Fruit fly (Drosophila melanogaster) whole organism, embryonic: ENCODE data around the gene CG42827.

Experiments
- B-H1 ChIP-seq: fragments of 200-800 bp; sonication (Bioruptor generic); IDR thresholded peaks from 3 replicates; pipeline ENCODE4 v1.3.6; 2022; ENCODE audit warnings: missing biosample characterization, missing genetic modification characterization
- Blimp-1 ChIP-seq: fragments of 200-800 bp; sonication (Bioruptor generic); optimal IDR thresholded peaks from 3 replicates; lab custom pipeline; 2018; ENCODE audit warnings: missing biosample characterization, missing genetic modification characterization, mild to moderate bottlenecking, moderate library complexity, missing genetic modification reagents
- Bteb2 ChIP-seq: fragments of 200-800 bp; sonication (Bioruptor generic); optimal IDR thresholded peaks from 2 replicates; lab custom pipeline; 2016; ENCODE audit warnings: missing biosample characterization, missing genetic modification characterization
- CG10267 ChIP-seq: fragments of 200-800 bp; sonication (Bioruptor generic); optimal IDR thresholded peaks from 2 replicates; lab custom pipeline; 2018; ENCODE audit warnings: missing biosample characterization, mild to moderate bottlenecking, missing genetic modification characterization, moderate library complexity
- CG10431 ChIP-seq: fragments of 200-800 bp; sonication (Bioruptor generic); optimal IDR thresholded peaks from 3 replicates; lab custom pipeline; 2018; ENCODE audit warnings: missing biosample characterization, mild to moderate bottlenecking, missing genetic modification characterization
- CG10959 ChIP-seq: fragments of 200-800 bp; sonication (Bioruptor generic); IDR thresholded peaks from 2 replicates; pipeline ENCODE4 v1.3.6; 2022; ENCODE audit warnings: missing biosample characterization, missing genetic modification characterization
- CG13424 ChIP-seq: fragments of 200-800 bp; sonication (Bioruptor generic); optimal IDR thresholded peaks from 2 replicates; lab custom pipeline; 2019; ENCODE audit warnings: missing biosample characterization, mild to moderate bottlenecking, missing genetic modification characterization, moderate library complexity
- CG13775 ChIP-seq: fragments of 200-800 bp; sonication (Bioruptor generic); optimal IDR thresholded peaks from 3 replicates; lab custom pipeline; 2017; ENCODE audit warnings: missing biosample characterization, mild to moderate bottlenecking, missing genetic modification characterization
- CG17385 ChIP-seq: fragments of 200-800 bp; sonication (Bioruptor generic); optimal IDR thresholded peaks from 3 replicates; lab custom pipeline; 2018; ENCODE audit warnings: missing biosample characterization, mild to moderate bottlenecking, missing genetic modification characterization
- CG31388 ChIP-seq: fragments of 200-800 bp; sonication (Bioruptor generic); optimal IDR thresholded peaks from 2 replicates; lab custom pipeline; 2016; ENCODE audit warnings: missing biosample characterization, missing genetic modification characterization
- CG4282 ChIP-seq: fragments of 200-800 bp; sonication (Bioruptor generic); optimal IDR thresholded peaks from 2 replicates; lab custom pipeline; 2016; ENCODE audit warnings: missing biosample characterization, missing genetic modification characterization
- CG6689 ChIP-seq: fragments of 200-800 bp; sonication (Bioruptor generic); IDR thresholded peaks from 2 replicates; pipeline ENCODE4 v1.3.6; 2022; ENCODE audit warnings: missing biosample characterization, missing genetic modification characterization
- CG6854 ChIP-seq: fragments of 200-800 bp; sonication (Bioruptor generic); optimal IDR thresholded peaks from 3 replicates; lab custom pipeline; 2017; ENCODE audit warnings: missing biosample characterization, mild to moderate bottlenecking, missing genetic modification characterization
- CG8765 ChIP-seq: fragments of 200-800 bp; sonication (Bioruptor generic); IDR thresholded peaks from 2 replicates; pipeline ENCODE4 v1.3.6; 2022; ENCODE audit warnings: missing biosample characterization, missing genetic modification characterization
- CG9609 ChIP-seq: fragments of 200-800 bp; sonication (Bioruptor generic); optimal IDR thresholded peaks from 3 replicates; lab custom pipeline; 2016; ENCODE audit warnings: missing biosample characterization, missing genetic modification characterization
- Camta ChIP-seq: fragments of 200-800 bp; sonication (Bioruptor generic); optimal IDR thresholded peaks from 2 replicates; lab custom pipeline; 2016; ENCODE audit warnings: missing biosample characterization, missing genetic modification characterization
- CkIIα-i1 ChIP-seq: fragments of 200-800 bp; sonication (Bioruptor generic); IDR thresholded peaks from 2 replicates; pipeline ENCODE4 v1.3.6; 2022; ENCODE audit warnings: missing biosample characterization, missing genetic modification characterization
- D19A ChIP-seq: fragments of 200-800 bp; optimal IDR thresholded peaks from 3 replicates; lab custom pipeline; 2019; ENCODE audit warnings: missing biosample characterization, mild to moderate bottlenecking, missing genetic modification characterization, moderate library complexity
- E2f2 ChIP-seq: fragments of 200-800 bp; sonication (Bioruptor generic); IDR thresholded peaks from 2 replicates; pipeline ENCODE4 v1.3.6; 2022; ENCODE audit warnings: missing biosample characterization, missing genetic modification characterization
- Elba2 ChIP-seq: fragments of 200-800 bp; sonication (Bioruptor generic); optimal IDR thresholded peaks from 3 replicates; lab custom pipeline; 2016; ENCODE audit warnings: missing biosample characterization, missing genetic modification characterization
- H2.0 ChIP-seq: fragments of 200-800 bp; sonication (Bioruptor generic); IDR thresholded peaks from 2 replicates; pipeline ENCODE4 v1.3.6; 2022; ENCODE audit warnings: missing biosample characterization, missing genetic modification characterization
- Hmx ChIP-seq: fragments of 200-800 bp; sonication (Bioruptor generic); optimal IDR thresholded peaks from 2 replicates; lab custom pipeline; 2016; ENCODE audit warnings: missing biosample characterization, missing genetic modification characterization
- Hr39 ChIP-seq: fragments of >200 bp; optimal IDR thresholded peaks from 2 replicates; lab custom pipeline; 2017
- Hr51 ChIP-seq, 2 experiments: fragments of 200-800 bp; sonication (Bioruptor generic); optimal IDR thresholded peaks; 2 replicates in 1 of 2; 3 replicates in 1 of 2; lab custom pipeline; 2016 to 2018; ENCODE audit warnings: missing biosample characterization in 2 of 2, missing genetic modification characterization in 2 of 2, mild to moderate bottlenecking in 1 of 2, moderate library complexity in 1 of 2
- Hr78 ChIP-seq, 2 experiments: fragments of 200-800 bp in 1 of 2; fragments of >200 bp in 1 of 2; sonication (Bioruptor generic) in 1 of 2; optimal IDR thresholded peaks; 2 replicates each; lab custom pipeline; 2017 to 2019; ENCODE audit warnings: missing biosample characterization in 2 of 2, missing genetic modification characterization in 2 of 2, mild to moderate bottlenecking in 1 of 2, moderate library complexity in 1 of 2
- Lhr ChIP-seq: fragments of 200-800 bp; sonication (Bioruptor generic); optimal IDR thresholded peaks from 3 replicates; lab custom pipeline; 2017; ENCODE audit warnings: mild to moderate bottlenecking, missing biosample characterization, missing genetic modification reagents, missing genetic modification characterization
- Meics ChIP-seq: fragments of 200-800 bp; sonication (Bioruptor generic); optimal IDR thresholded peaks from 2 replicates; lab custom pipeline; 2017; ENCODE audit warnings: missing biosample characterization, mild to moderate bottlenecking, missing genetic modification characterization
- Oaz ChIP-seq: fragments of 200-800 bp; sonication (Bioruptor generic); IDR thresholded peaks from 2 replicates; pipeline ENCODE4 v1.3.6; 2022; ENCODE audit warnings: missing biosample characterization, missing genetic modification characterization
- Vsx1 ChIP-seq: fragments of 200-800 bp; sonication (Bioruptor generic); optimal IDR thresholded peaks from 2 replicates; lab custom pipeline; 2017; ENCODE audit warnings: missing biosample characterization, mild to moderate bottlenecking, missing genetic modification characterization, missing genetic modification reagents
- YL-1 ChIP-seq: fragments of 200-800 bp; sonication (Bioruptor generic); optimal IDR thresholded peaks from 3 replicates; lab custom pipeline; 2017; ENCODE audit warnings: missing biosample characterization, mild to moderate bottlenecking, missing genetic modification characterization
- al ChIP-seq: fragments of 200-800 bp; sonication (Bioruptor generic); IDR thresholded peaks from 2 replicates; pipeline ENCODE4 v1.3.6; 2022; ENCODE audit warnings: missing biosample characterization, missing genetic modification characterization
- br ChIP-seq: fragments of >200 bp; optimal IDR thresholded peaks from 2 replicates; lab custom pipeline; 2017
- caup ChIP-seq: fragments of 200-800 bp; sonication (Bioruptor generic); optimal IDR thresholded peaks from 3 replicates; lab custom pipeline; 2017; ENCODE audit warnings: missing biosample characterization, mild to moderate bottlenecking, missing genetic modification characterization, moderate library complexity; ENCODE audit not compliant: severe bottlenecking
- chn ChIP-seq: fragments of 200-800 bp; sonication (Bioruptor generic); optimal IDR thresholded peaks from 2 replicates; lab custom pipeline; 2016; ENCODE audit warnings: missing biosample characterization, missing genetic modification characterization
- dpn ChIP-seq, 2 experiments: fragments of 200-800 bp; sonication (Bioruptor generic); optimal IDR thresholded peaks; 3 replicates each; lab custom pipeline; 2016; ENCODE audit warnings: missing biosample characterization in 2 of 2, missing genetic modification characterization in 2 of 2
- eyg ChIP-seq: fragments of 200-800 bp; sonication (Bioruptor generic); optimal IDR thresholded peaks from 3 replicates; lab custom pipeline; 2016; ENCODE audit warnings: missing biosample characterization, missing genetic modification characterization
- hkb ChIP-seq, 2 experiments: fragments of 200-800 bp in 1 of 2; fragments of >200 bp in 1 of 2; sonication (Bioruptor generic) in 1 of 2; IDR thresholded peaks in 1 of 2; optimal IDR thresholded peaks in 1 of 2; 2 replicates each; pipeline versions ENCODE4 v1.3.6 to Lab custom; 2017 to 2022; ENCODE audit warnings: missing biosample characterization in 1 of 2, missing genetic modification characterization in 1 of 2
- jigr1 ChIP-seq: fragments of 200-800 bp; sonication (Bioruptor generic); IDR thresholded peaks from 3 replicates; pipeline ENCODE4 v1.3.6; 2022; ENCODE audit warnings: missing biosample characterization, missing genetic modification characterization
- jing ChIP-seq: fragments of 200-800 bp; sonication (Bioruptor generic); optimal IDR thresholded peaks from 2 replicates; lab custom pipeline; 2018; ENCODE audit warnings: missing biosample characterization, mild to moderate bottlenecking, missing genetic modification characterization
- oc ChIP-seq: fragments of 200-800 bp; sonication (Bioruptor generic); optimal IDR thresholded peaks from 2 replicates; lab custom pipeline; 2018; ENCODE audit warnings: missing biosample characterization, mild to moderate bottlenecking, missing genetic modification characterization, moderate library complexity
- otp ChIP-seq: fragments of 200-800 bp; sonication (Bioruptor generic); IDR thresholded peaks from 3 replicates; pipeline ENCODE4, ENCODE4 v1.3.6; 2022; ENCODE audit warnings: missing biosample characterization, missing genetic modification characterization
- sim ChIP-seq: fragments of 200-800 bp; sonication (Bioruptor generic); IDR thresholded peaks from 2 replicates; pipeline ENCODE4 v1.3.6; 2022; ENCODE audit warnings: missing biosample characterization, missing genetic modification characterization
- so ChIP-seq: fragments of 200-800 bp; sonication (Bioruptor generic); IDR thresholded peaks from 3 replicates; pipeline ENCODE4 v1.3.6; 2022; ENCODE audit warnings: missing biosample characterization, missing genetic modification characterization
- tin ChIP-seq: fragments of 200-800 bp; sonication (Bioruptor generic); optimal IDR thresholded peaks from 3 replicates; lab custom pipeline; 2016; ENCODE audit warnings: missing biosample characterization, missing genetic modification characterization
- trem ChIP-seq: fragments of 200-800 bp; optimal IDR thresholded peaks from 3 replicates; lab custom pipeline; 2019; ENCODE audit warnings: missing biosample characterization, mild to moderate bottlenecking, missing genetic modification characterization, moderate library complexity
- twi ChIP-seq: fragments of 200-800 bp; optimal IDR thresholded peaks from 2 replicates; lab custom pipeline; 2019; ENCODE audit warnings: missing biosample characterization, mild to moderate bottlenecking, missing genetic modification characterization, moderate library complexity
- unc-4 ChIP-seq: fragments of 200-800 bp; sonication (Bioruptor generic); IDR thresholded peaks from 2 replicates; pipeline ENCODE4 v1.3.6; 2022; ENCODE audit warnings: missing biosample characterization, missing genetic modification characterization; ENCODE audit not compliant: partially characterized antibody
- unpg ChIP-seq: fragments of 200-800 bp; sonication (Bioruptor generic); optimal IDR thresholded peaks from 3 replicates; lab custom pipeline; 2018; ENCODE audit warnings: missing biosample characterization, mild to moderate bottlenecking, missing genetic modification characterization, moderate library complexity
- wor ChIP-seq: fragments of 200-800 bp; sonication (Bioruptor generic); IDR thresholded peaks from 2 replicates; pipeline ENCODE4 v1.3.6; 2022; ENCODE audit warnings: missing biosample characterization, missing genetic modification characterization
- z ChIP-seq: fragments of 200-800 bp; sonication (Bioruptor generic); IDR thresholded peaks from 3 replicates; pipeline ENCODE4 v1.3.6; 2022; ENCODE audit warnings: missing biosample characterization, missing genetic modification characterization

Gene CG42827

DNA sequence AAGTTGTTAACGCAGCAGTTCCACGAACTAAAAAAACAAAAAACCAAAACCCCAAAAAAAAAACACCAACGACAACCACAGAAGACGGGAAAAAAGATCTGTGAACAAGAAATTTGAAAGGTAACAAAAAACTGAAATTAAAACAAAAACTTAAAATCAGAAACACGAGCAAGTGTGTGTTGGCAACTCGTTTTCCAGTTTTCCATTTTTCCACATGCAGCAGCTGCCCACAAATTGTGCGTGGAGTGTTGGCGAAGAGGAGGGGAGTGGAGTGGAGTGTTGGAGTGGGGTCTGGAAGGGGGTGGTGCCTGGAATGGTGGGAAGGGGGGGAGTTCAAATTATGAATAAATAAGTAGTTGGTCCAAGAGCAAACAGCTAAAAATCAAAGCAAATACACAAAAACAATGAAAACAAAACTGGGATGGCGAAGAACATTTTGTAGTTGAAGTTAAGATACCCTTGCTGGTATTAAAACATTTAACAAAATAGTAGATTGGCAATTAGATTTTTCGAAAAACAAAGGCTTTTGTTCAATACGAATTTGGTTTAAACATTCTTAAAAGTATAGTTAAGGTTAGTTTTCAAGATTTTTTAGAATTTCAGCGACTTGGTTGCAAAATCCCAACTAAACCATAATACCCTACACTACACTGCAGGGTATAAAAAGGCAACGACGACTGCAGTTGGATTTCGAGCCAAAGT, 39.2 kb upstream of the CG42827 start (continued):
- peak; percentile 58 for TF ChIP-seq trem (tag; lab: Kevin White, UChicago)
- TF ChIP-seq chn (GFP tag; lab: Kevin White, UChicago): peak; percentile 35
- TF ChIP-seq otp: no peak
- peak; percentile 30 for TF ChIP-seq CG13775 (GFP tag; lab: Kevin White, UChicago)
- TF ChIP-seq YL-1 (GFP tag; lab: Kevin White, UChicago): no peak
- no peak for TF ChIP-seq jigr1 (GFP tag; lab: Robert Waterston, UW)
- no peak for TF ChIP-seq Elba2 (GFP tag; lab: Kevin White, UChicago)
- no peak for TF ChIP-seq al (GFP tag; lab: Robert Waterston, UW)
- peak; percentile 55 for TF ChIP-seq CG13424 (tag; lab: Kevin White, UChicago)
- TF ChIP-seq Lhr (GFP tag; lab: Kevin White, UChicago): peak; percentile 31
- TF ChIP-seq CG10959 (GFP tag; lab: Robert Waterston, UW): no peak
- no peak for TF ChIP-seq Vsx1 (GFP tag; lab: Kevin White, UChicago)
- no peak for TF ChIP-seq br (lab: Kevin White, UChicago)
- no peak for TF ChIP-seq CkIIα-i1 (GFP tag; lab: Robert Waterston, UW)
- no peak for TF ChIP-seq wor (GFP tag; lab: Robert Waterston, UW)
- peak; percentile 97 for TF ChIP-seq D19A
- no peak for TF ChIP-seq twi
- peak; percentile 46 for TF ChIP-seq tin
- peak; percentile 56 for TF ChIP-seq Blimp-1 (GFP tag; lab: Kevin White, UChicago)
- TF ChIP-seq CG31388 (GFP tag; lab: Kevin White, UChicago): no peak
- TF ChIP-seq Meics (GFP tag; lab: Kevin White, UChicago): peak; percentile 34
- no peak for TF ChIP-seq CG4282
- TF ChIP-seq CG17385 (GFP tag; lab: Kevin White, UChicago): no peak
- TF ChIP-seq dpn (GFP tag; optimal IDR thresholded peaks at IDR 0.05; lab: Kevin White, UChicago): peak in 1 of 2 experiments; percentile 22
- no peak for TF ChIP-seq jing (GFP tag; lab: Kevin White, UChicago)
- no peak for TF ChIP-seq CG6854 (GFP tag; lab: Kevin White, UChicago)
- no peak for TF ChIP-seq CG6689 (GFP tag; lab: Robert Waterston, UW)
- no peak for TF ChIP-seq eyg (GFP tag; lab: Kevin White, UChicago)
- peak; percentile 65 for TF ChIP-seq unpg (GFP tag; lab: Kevin White, UChicago)
- no peak for TF ChIP-seq so
- TF ChIP-seq CG9609: no peak
- TF ChIP-seq CG10267 (tag; lab: Kevin White, UChicago): peak; percentile 44
- TF ChIP-seq H2.0: peak; percentile 58
- TF ChIP-seq caup (GFP tag; lab: Kevin White, UChicago): no peak
- TF ChIP-seq Oaz (GFP tag; lab: Robert Waterston, UW): no peak
- no peak for TF ChIP-seq CG8765 (GFP tag; lab: Robert Waterston, UW)
- peak in 1 of 2 experiments; percentile 57 for TF ChIP-seq Hr51 (GFP tag; optimal IDR thresholded peaks at IDR 0.05; lab: Kevin White, UChicago)
- TF ChIP-seq hkb (optimal IDR thresholded peaks at IDR 0.05; lab: Kevin White, UChicago): no peak
- no peak for TF ChIP-seq hkb (GFP tag; IDR thresholded peaks at IDR 0.05; lab: Robert Waterston, UW)
- no peak for TF ChIP-seq B-H1 (GFP tag; lab: Robert Waterston, UW)
- no peak for TF ChIP-seq sim
- peak; percentile 31 for TF ChIP-seq oc (tag; lab: Kevin White, UChicago)
- TF ChIP-seq Hmx (GFP tag; lab: Kevin White, UChicago): no peak
- TF ChIP-seq Bteb2: no peak
- no peak for TF ChIP-seq Hr39 (lab: Kevin White, UChicago)
- peak in 1 of 2 experiments; percentile 11 for TF ChIP-seq Hr78 (GFP tag; optimal IDR thresholded peaks at IDR 0.05; lab: Kevin White, UChicago)
- no peak for TF ChIP-seq unc-4
- no peak for TF ChIP-seq z (GFP tag; lab: Robert Waterston, UW)
- no peak for TF ChIP-seq E2f2 (GFP tag; lab: Robert Waterston, UW)
- peak; percentile 18 for TF ChIP-seq Camta (GFP tag; lab: Kevin White, UChicago)
- TF ChIP-seq CG10431 (GFP tag; lab: Kevin White, UChicago): no peak
